Worm (Caenorhabditis elegans): Measurements from ENCODE around the gene ZK380.6.
A peak's percentile ranks its signal among the peaks of the same experiment; 100 is the strongest.
"Not testable (repeated sequence)": the region's sequence is repeated elsewhere in the genome, so short reads cannot be mapped to it uniquely, and the experiment has no call there.

- TF ChIP-seq him-1 (tag; optimal IDR thresholded peaks at IDR 0.05): peak; percentile 70
- TF ChIP-seq lir-1 (GFP tag; conservative IDR thresholded peaks at IDR 0.05); T07F8.4 (tag; optimal IDR thresholded peaks at IDR 0.05); mes-4 (tag; optimal IDR thresholded peaks at IDR 0.05): not testable (repeated sequence)
These were observed 20.9 kb downstream of the ZK380.6 start for ce11 chrX:1675147-1675546.
